Worm (Caenorhabditis elegans): Measurements from ENCODE around the gene arrd-15.
A peak's percentile ranks its signal among the peaks of the same experiment; 100 is the strongest.

arrd-15 gene

ce11 chrIII:8904044-8904443, 25.8 kb upstream of the arrd-15 start, which contains the start of gene lin-9 (continued):
- TF ChIP-seq ceh-22 (tag; optimal IDR thresholded peaks at IDR 0.05): no peak
- TF ChIP-seq pax-1 (tag; optimal IDR thresholded peaks at IDR 0.05): no peak
- TF ChIP-seq ztf-16 (tag; optimal IDR thresholded peaks at IDR 0.05): no peak
- no peak for TF ChIP-seq pag-3 (tag; optimal IDR thresholded peaks at IDR 0.05; ENCODE audit: borderline replicate concordance)
- no peak for TF ChIP-seq odd-2 (tag; optimal IDR thresholded peaks at IDR 0.05)
- no peak for TF ChIP-seq ttx-3 (tag; optimal IDR thresholded peaks at IDR 0.05)
- TF ChIP-seq zip-5 (tag; optimal IDR thresholded peaks at IDR 0.05): no peak
- TF ChIP-seq npax-4 (tag; optimal IDR thresholded peaks at IDR 0.05): no peak
- TF ChIP-seq hlh-6 (tag; optimal IDR thresholded peaks at IDR 0.05): no peak
- peak; percentile 80 for TF ChIP-seq ceh-31 (tag; optimal IDR thresholded peaks at IDR 0.05)
- no peak for TF ChIP-seq ceh-45 (GFP tag; IDR thresholded peaks at IDR 0.05)
- TF ChIP-seq tbx-7 (tag; optimal IDR thresholded peaks at IDR 0.05): no peak
- peak; percentile 72 for TF ChIP-seq hlh-30 (tag; optimal IDR thresholded peaks at IDR 0.05; ENCODE audit: insufficient read depth)
- TF ChIP-seq ceh-24 (tag; optimal IDR thresholded peaks at IDR 0.05): no peak
- TF ChIP-seq hlh-13 (GFP tag; optimal IDR thresholded peaks at IDR 0.05): no peak
- TF ChIP-seq ceh-19 (GFP tag; optimal IDR thresholded peaks at IDR 0.05): no peak
- no peak for TF ChIP-seq Y22D7AL.16 (tag; optimal IDR thresholded peaks at IDR 0.05)
- TF ChIP-seq gmeb-2 (tag; optimal IDR thresholded peaks at IDR 0.05): no peak
- TF ChIP-seq K02D7.2 (tag; optimal IDR thresholded peaks at IDR 0.05): no peak
- no peak for TF ChIP-seq fkh-6 (tag; optimal IDR thresholded peaks at IDR 0.05)
- TF ChIP-seq ceh-6 (GFP tag; optimal IDR thresholded peaks at IDR 0.05): no peak
- peak; percentile 27 for TF ChIP-seq elt-2 (tag; optimal IDR thresholded peaks at IDR 0.05)
- TF ChIP-seq rnt-1 (tag; optimal IDR thresholded peaks at IDR 0.05): peak; percentile 63
- no peak for TF ChIP-seq ama-1 (optimal IDR thresholded peaks at IDR 0.05)

DNA sequence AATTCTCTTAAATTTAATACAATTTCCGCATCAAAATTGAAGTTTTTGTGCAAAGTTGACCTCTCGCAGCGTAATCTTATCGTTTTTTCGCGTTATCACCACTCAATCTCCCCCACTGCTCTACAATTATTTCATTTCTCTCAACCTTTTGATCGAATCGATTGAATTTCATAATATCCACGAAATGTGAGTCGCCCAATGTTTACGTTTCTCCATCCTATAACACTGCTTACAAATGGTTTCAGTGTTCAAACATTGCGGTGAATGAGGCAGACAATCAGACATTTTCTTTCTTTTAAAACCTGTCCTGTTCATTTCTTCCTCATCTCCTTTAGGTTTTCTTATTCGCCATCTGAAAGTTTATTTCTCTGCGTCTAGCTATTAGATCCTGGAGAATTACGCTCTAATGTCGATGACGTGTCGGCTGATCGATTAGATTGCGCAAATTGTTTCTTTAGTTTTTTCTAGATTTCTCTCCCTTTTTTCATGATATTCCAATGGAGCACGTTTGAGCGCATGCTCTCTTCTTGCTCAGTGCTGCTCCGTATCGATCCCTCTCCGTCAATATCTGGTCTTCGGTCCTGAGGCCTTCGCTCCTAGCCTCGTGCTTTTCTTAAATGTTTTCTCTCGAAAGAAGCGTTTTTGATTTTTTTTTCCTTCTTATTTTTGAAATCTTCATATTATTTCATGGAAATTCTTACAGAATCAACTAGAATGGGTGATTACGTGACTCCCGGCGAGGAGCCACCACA, 24.7 kb upstream of the arrd-15 start, which contains the start of gene unc-32:
TSS of gene unc-32 (plus strand) at position 702 of the 752 bp plus-strand sequence.
- TF ChIP-seq ets-4 (tag; optimal IDR thresholded peaks at IDR 0.05): no peak
- TF ChIP-seq fkh-10 (GFP tag; optimal IDR thresholded peaks at IDR 0.05): no peak
- TF ChIP-seq odd-2 (tag; optimal IDR thresholded peaks at IDR 0.05): no peak
- TF ChIP-seq nfya-1 (tag; optimal IDR thresholded peaks at IDR 0.05): peak; percentile 42
- no peak for TF ChIP-seq fkh-6 (tag; optimal IDR thresholded peaks at IDR 0.05)
- no peak for TF ChIP-seq ceh-2 (tag; optimal IDR thresholded peaks at IDR 0.05)
- no peak for TF ChIP-seq lim-6 (tag; optimal IDR thresholded peaks at IDR 0.05)
- no peak for TF ChIP-seq rnt-1 (tag; optimal IDR thresholded peaks at IDR 0.05)
- no peak for TF ChIP-seq ceh-22 (tag; optimal IDR thresholded peaks at IDR 0.05)
- no peak for TF ChIP-seq ceh-19 (GFP tag; optimal IDR thresholded peaks at IDR 0.05)
- no peak for TF ChIP-seq zip-5 (tag; optimal IDR thresholded peaks at IDR 0.05)
- peak; percentile 94 for TF ChIP-seq ceh-48 (tag; optimal IDR thresholded peaks at IDR 0.05)
- TF ChIP-seq ama-1 (optimal IDR thresholded peaks at IDR 0.05): no peak
- no peak for TF ChIP-seq ref-2 (tag; optimal IDR thresholded peaks at IDR 0.05)
- TF ChIP-seq ceh-31 (tag; optimal IDR thresholded peaks at IDR 0.05): peak; percentile 65
- no peak for TF ChIP-seq pax-1 (tag; optimal IDR thresholded peaks at IDR 0.05)
- TF ChIP-seq nhr-232 (tag; optimal IDR thresholded peaks at IDR 0.05): no peak
- no peak for TF ChIP-seq ceh-18 (tag; optimal IDR thresholded peaks at IDR 0.05)
- TF ChIP-seq K09A11.1 (tag; optimal IDR thresholded peaks at IDR 0.05; ENCODE audit: insufficient read depth): no peak
- TF ChIP-seq che-1 (tag; optimal IDR thresholded peaks at IDR 0.05): no peak
- no peak for TF ChIP-seq C38D4.7 (GFP tag; optimal IDR thresholded peaks at IDR 0.05)
- TF ChIP-seq nhr-11 (tag; optimal IDR thresholded peaks at IDR 0.05): no peak
- no peak for TF ChIP-seq ttx-3 (tag; optimal IDR thresholded peaks at IDR 0.05)
- no peak for TF ChIP-seq sox-4 (tag; optimal IDR thresholded peaks at IDR 0.05)
- no peak for TF ChIP-seq ceh-6 (GFP tag; optimal IDR thresholded peaks at IDR 0.05)
- no peak for TF ChIP-seq madf-2 (tag; optimal IDR thresholded peaks at IDR 0.05)
- peak; percentile 0 for TF ChIP-seq unc-55 (GFP tag; optimal IDR thresholded peaks at IDR 0.05)
- TF ChIP-seq syd-9 (tag; optimal IDR thresholded peaks at IDR 0.05): no peak
- TF ChIP-seq hlh-30 (tag; optimal IDR thresholded peaks at IDR 0.05; ENCODE audit: insufficient read depth): no peak
- TF ChIP-seq C08G9.2 (tag; optimal IDR thresholded peaks at IDR 0.05): no peak
- peak; percentile 31 for TF ChIP-seq elt-2 (tag; optimal IDR thresholded peaks at IDR 0.05)
- TF ChIP-seq tbx-7 (tag; optimal IDR thresholded peaks at IDR 0.05): no peak
- no peak for TF ChIP-seq unc-3 (GFP tag; conservative IDR thresholded peaks at IDR 0.05)
- TF ChIP-seq unc-3 (tag; optimal IDR thresholded peaks at IDR 0.05): no peak
- TF ChIP-seq ceh-34 (tag; optimal IDR thresholded peaks at IDR 0.05): no peak
- no peak for TF ChIP-seq hlh-6 (tag; optimal IDR thresholded peaks at IDR 0.05)
- no peak for TF ChIP-seq ceh-9 (tag; optimal IDR thresholded peaks at IDR 0.05)
- TF ChIP-seq lin-11 (tag; optimal IDR thresholded peaks at IDR 0.05): no peak
- peak; percentile 62 for TF ChIP-seq unc-42 (tag; optimal IDR thresholded peaks at IDR 0.05)
- peak; percentile 48 for TF ChIP-seq tbx-2 (tag; optimal IDR thresholded peaks at IDR 0.05)
